Fruit fly (Drosophila melanogaster) whole organism, wandering third instar larva: ENCODE data around the gene mRpS23.

Source experiments
- Abd-B ChIP-seq: fragments of >200 bp; optimal IDR thresholded peaks from 2 replicates; lab custom pipeline; 2017; ENCODE audit warnings: missing biosample characterization, missing genetic modification characterization
- CG32264 ChIP-seq: fragments of 200-800 bp; sonication (Bioruptor generic); optimal IDR thresholded peaks from 2 replicates; lab custom pipeline; 2016; ENCODE audit warnings: missing biosample characterization, missing genetic modification characterization
- CG9705 ChIP-seq: fragments of 200-800 bp; sonication (Bioruptor generic); optimal IDR thresholded peaks from 2 replicates; lab custom pipeline; 2018; ENCODE audit warnings: missing biosample characterization, mild to moderate bottlenecking, missing genetic modification characterization
- Dfd ChIP-seq: fragments of >200 bp; optimal IDR thresholded peaks from 2 replicates; lab custom pipeline; 2017; ENCODE audit warnings: missing biosample characterization, missing genetic modification characterization
- Dif ChIP-seq: fragments of 200-275, 200-300 bp; sonication (Bioruptor generic); optimal IDR thresholded peaks from 2 replicates; lab custom pipeline; 2018; ENCODE audit warnings: missing biosample characterization, missing genetic modification characterization; ENCODE audit not compliant: partially characterized antibody
- GATAd ChIP-seq: sonication (Bioruptor generic); optimal IDR thresholded peaks from 2 replicates; lab custom pipeline; 2016; ENCODE audit warnings: missing biosample characterization, missing genetic modification characterization
- HLH106 ChIP-seq: fragments of 200-800 bp; optimal IDR thresholded peaks from 3 replicates; lab custom pipeline; 2019; ENCODE audit warnings: missing biosample characterization, mild to moderate bottlenecking, missing genetic modification characterization, moderate library complexity
- Hr78 ChIP-seq: fragments of >200 bp; optimal IDR thresholded peaks from 2 replicates; lab custom pipeline; 2017; ENCODE audit warnings: missing biosample characterization, missing genetic modification characterization
- Hr83 ChIP-seq: fragments of 200-300 bp; sonication (Bioruptor generic); optimal IDR thresholded peaks from 2 replicates; lab custom pipeline; 2016; ENCODE audit warnings: missing biosample characterization, mild to moderate bottlenecking, missing genetic modification characterization, moderate library complexity; ENCODE audit not compliant: poor library complexity, severe bottlenecking
- Jra ChIP-seq: sonication (Bioruptor generic); optimal IDR thresholded peaks from 2 replicates; lab custom pipeline; 2016; ENCODE audit warnings: missing biosample characterization, missing genetic modification characterization
- Mio ChIP-seq: sonication (Bioruptor generic); optimal IDR thresholded peaks from 2 replicates; lab custom pipeline; 2016; ENCODE audit warnings: missing biosample characterization, missing genetic modification characterization
- Myc ChIP-seq: fragments of >200 bp; optimal IDR thresholded peaks from 2 replicates; lab custom pipeline; 2017
- N ChIP-seq: fragments of >200 bp; optimal IDR thresholded peaks from 2 replicates; lab custom pipeline; 2018; ENCODE audit warnings: missing biosample characterization, missing external identifiers, missing genetic modification characterization
- OdsH ChIP-seq: fragments of 200-800 bp; sonication (Bioruptor generic); optimal IDR thresholded peaks from 2 replicates; lab custom pipeline; 2016; ENCODE audit warnings: missing biosample characterization, mild to moderate bottlenecking, missing genetic modification characterization
- Rel ChIP-seq, 2 experiments: fragments of 200-800 bp; sonication (Bioruptor generic) in 1 of 2; optimal IDR thresholded peaks; 2 replicates in 1 of 2; 3 replicates in 1 of 2; lab custom pipeline; 2016 to 2019; ENCODE audit warnings: mild to moderate bottlenecking in 2 of 2, missing biosample characterization in 2 of 2, missing genetic modification characterization in 2 of 2, moderate library complexity in 1 of 2
- Sp1 ChIP-seq: fragments of 200-800 bp; sonication (Bioruptor generic); optimal IDR thresholded peaks from 3 replicates; lab custom pipeline; 2019; ENCODE audit warnings: missing biosample characterization, mild to moderate bottlenecking, missing genetic modification characterization, moderate library complexity
- Vsx2 ChIP-seq: fragments of 200-300, 225-300 bp; sonication (Bioruptor generic); optimal IDR thresholded peaks from 2 replicates; lab custom pipeline; 2018; ENCODE audit warnings: missing biosample characterization, missing genetic modification characterization; ENCODE audit not compliant: partially characterized antibody
- br ChIP-seq: fragments of 200-800 bp; sonication (Bioruptor generic); optimal IDR thresholded peaks from 2 replicates; lab custom pipeline; 2016; ENCODE audit warnings: missing biosample characterization, missing genetic modification characterization
- brk ChIP-seq: fragments of 200-800 bp; sonication (Bioruptor generic); optimal IDR thresholded peaks from 2 replicates; lab custom pipeline; 2016; ENCODE audit warnings: missing biosample characterization, mild to moderate bottlenecking, missing genetic modification characterization
- dl ChIP-seq, 2 experiments: fragments of 175-275, 200-275 bp in 1 of 2; fragments of 200-275 bp in 1 of 2; sonication (Bioruptor generic); optimal IDR thresholded peaks; lab custom pipeline; 2018; ENCODE audit warnings: mild to moderate bottlenecking in 2 of 2, missing biosample characterization in 2 of 2, missing genetic modification characterization in 2 of 2, moderate library complexity in 2 of 2; ENCODE audit not compliant: partially characterized antibody in 2 of 2, insufficient read depth in 1 of 2
- dsf ChIP-seq: sonication (Bioruptor generic); optimal IDR thresholded peaks from 2 replicates; lab custom pipeline; 2016; ENCODE audit warnings: missing biosample characterization, missing genetic modification characterization, borderline replicate concordance
- foxo ChIP-seq, 2 experiments: fragments of 200-800 bp; sonication (Bioruptor generic); optimal IDR thresholded peaks; 2 replicates in 1 of 2; 3 replicates in 1 of 2; lab custom pipeline; 2016 to 2017; ENCODE audit warnings: missing biosample characterization in 2 of 2, missing genetic modification characterization in 2 of 2
- fru ChIP-seq: fragments of 200-800 bp; sonication (Bioruptor generic); optimal IDR thresholded peaks from 3 replicates; lab custom pipeline; 2016; ENCODE audit warnings: missing biosample characterization, mild to moderate bottlenecking, missing genetic modification characterization
- h ChIP-seq: fragments of 200-800 bp; sonication (Bioruptor generic); optimal IDR thresholded peaks from 3 replicates; lab custom pipeline; 2016; ENCODE audit warnings: missing biosample characterization, mild to moderate bottlenecking, missing genetic modification characterization
- jim ChIP-seq: fragments of 175-275, 200-325 bp; sonication (Bioruptor generic); optimal IDR thresholded peaks from 2 replicates; lab custom pipeline; 2016; ENCODE audit warnings: missing biosample characterization, mild to moderate bottlenecking, missing genetic modification characterization
- pan ChIP-seq: fragments of >200 bp; optimal IDR thresholded peaks from 2 replicates; lab custom pipeline; 2017
- psq ChIP-seq: fragments of 200-800 bp; sonication (Bioruptor generic); optimal IDR thresholded peaks from 3 replicates; lab custom pipeline; 2017; ENCODE audit warnings: missing biosample characterization, mild to moderate bottlenecking, missing genetic modification characterization, moderate library complexity
- rgr ChIP-seq: fragments of 200-800 bp; sonication (Bioruptor generic); optimal IDR thresholded peaks from 3 replicates; lab custom pipeline; 2016; ENCODE audit warnings: missing biosample characterization, mild to moderate bottlenecking, missing genetic modification characterization
- sage ChIP-seq: fragments of 200-800 bp; sonication (Bioruptor generic); optimal IDR thresholded peaks from 2 replicates; lab custom pipeline; 2016; ENCODE audit warnings: missing biosample characterization, mild to moderate bottlenecking, missing genetic modification characterization
- sv ChIP-seq: fragments of 200-800 bp; sonication (Bioruptor generic); optimal IDR thresholded peaks from 3 replicates; lab custom pipeline; 2016; ENCODE audit warnings: missing biosample characterization, missing genetic modification characterization
- tai ChIP-seq: sonication (Bioruptor generic); optimal IDR thresholded peaks from 2 replicates; lab custom pipeline; 2016; ENCODE audit warnings: missing biosample characterization, missing genetic modification characterization
- usp ChIP-seq: fragments of >200 bp; optimal IDR thresholded peaks from 2 replicates; lab custom pipeline; 2017; ENCODE audit warnings: missing biosample characterization, missing genetic modification characterization
- woc ChIP-seq: sonication (Bioruptor generic); optimal IDR thresholded peaks from 2 replicates; lab custom pipeline; 2016; ENCODE audit warnings: missing biosample characterization, mild to moderate bottlenecking, missing genetic modification characterization

The mRpS23 gene

DNA sequence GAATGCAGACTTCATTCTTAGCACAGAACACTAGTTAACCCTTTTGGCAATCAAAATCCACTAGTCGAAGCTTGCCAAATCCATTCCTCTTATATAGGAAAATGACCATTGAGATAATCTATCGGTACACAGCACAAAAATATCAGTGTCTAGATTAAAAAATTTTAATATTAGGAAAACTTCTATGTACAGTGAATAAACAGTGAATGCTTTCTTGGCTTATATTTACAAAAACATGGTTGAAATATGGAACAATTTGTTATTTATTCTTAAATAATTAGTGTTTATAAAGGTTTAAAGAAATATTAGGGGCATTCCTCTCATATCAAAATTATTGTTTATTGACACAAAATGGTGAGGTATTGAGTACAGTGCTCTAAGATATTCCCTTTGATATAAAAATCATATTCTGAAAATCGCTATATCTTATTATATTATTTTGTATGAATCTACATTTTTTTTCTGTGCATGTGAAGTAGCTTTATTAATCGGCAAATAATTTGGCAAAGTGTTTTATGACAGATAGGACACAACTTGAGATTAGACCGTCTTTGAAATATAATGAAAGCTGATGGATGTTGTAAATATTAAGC is 8.9 kb upstream of the mRpS23 start, which contains the start of gene CG33306:
CG33306 (minus strand) TSS at position 51 of the 593 bp plus-strand sequence.
- TF ChIP-seq fru (peak; percentile 26), CG32264 (GFP tag; lab: Kevin White, UChicago) (no peak), psq (GFP tag; lab: Kevin White, UChicago) (peak; percentile 18), Abd-B (no peak), dl (GFP tag; optimal IDR thresholded peaks at IDR 0.05; lab: Kevin White, UChicago; ENCODE audit: insufficient read depth in 1 of 2, partially characterized antibody in 2 of 2) (no peak), h (peak; percentile 53), HLH106 (tag; lab: Kevin White, UChicago) (peak; percentile 57), Hr83 (GFP tag; lab: Kevin White, UChicago) (no peak), Sp1 (GFP tag; lab: Kevin White, UChicago) (peak; percentile 62), Rel (GFP tag; optimal IDR thresholded peaks at IDR 0.05; lab: Kevin White, UChicago) (no peak), Rel (tag; optimal IDR thresholded peaks at IDR 0.05; lab: Kevin White, UChicago) (peak; percentile 20), foxo (GFP tag; optimal IDR thresholded peaks at IDR 0.05; lab: Kevin White, UChicago) (peak in 1 of 2 experiments; percentile 61), rgr (GFP tag; lab: Kevin White, UChicago) (peak; percentile 39), brk (GFP tag; lab: Kevin White, UChicago) (peak; percentile 50), OdsH (GFP tag; lab: Kevin White, UChicago) (peak; percentile 50), Dif (GFP tag; lab: Kevin White, UChicago) (no peak)
- TF ChIP-seq, all 38 proteins: peak for 10

DNA sequence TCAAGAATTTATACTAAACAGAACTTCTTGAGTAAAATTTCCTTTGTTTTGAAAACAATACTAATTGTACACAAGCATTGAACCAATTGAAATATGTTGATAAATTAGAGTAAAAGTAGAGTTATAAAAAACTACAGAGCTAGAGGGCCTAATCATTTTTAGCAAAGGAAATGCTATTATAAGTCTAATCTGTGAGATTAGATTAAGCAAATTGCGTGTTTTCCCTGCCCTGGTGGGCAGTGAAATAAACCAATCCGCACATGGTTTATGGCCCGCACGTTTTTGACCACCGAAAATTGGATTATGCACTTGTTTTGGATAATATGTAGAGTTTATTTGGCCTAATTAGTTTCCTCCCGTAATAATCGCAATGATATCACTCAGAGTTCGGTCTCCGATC is 7.7 kb upstream of the mRpS23 start:
- TF ChIP-seq Hr78 (GFP tag; lab: Kevin White, UChicago) (no peak), Dif (GFP tag; lab: Kevin White, UChicago) (no peak), CG32264 (GFP tag; lab: Kevin White, UChicago) (no peak), dl (GFP tag; optimal IDR thresholded peaks at IDR 0.05; lab: Kevin White, UChicago; ENCODE audit: insufficient read depth in 1 of 2, partially characterized antibody in 2 of 2) (no peak), h (no peak), dsf (GFP tag; lab: Kevin White, UChicago) (no peak), tai (GFP tag; lab: Kevin White, UChicago) (no peak), Myc (no peak)

DNA sequence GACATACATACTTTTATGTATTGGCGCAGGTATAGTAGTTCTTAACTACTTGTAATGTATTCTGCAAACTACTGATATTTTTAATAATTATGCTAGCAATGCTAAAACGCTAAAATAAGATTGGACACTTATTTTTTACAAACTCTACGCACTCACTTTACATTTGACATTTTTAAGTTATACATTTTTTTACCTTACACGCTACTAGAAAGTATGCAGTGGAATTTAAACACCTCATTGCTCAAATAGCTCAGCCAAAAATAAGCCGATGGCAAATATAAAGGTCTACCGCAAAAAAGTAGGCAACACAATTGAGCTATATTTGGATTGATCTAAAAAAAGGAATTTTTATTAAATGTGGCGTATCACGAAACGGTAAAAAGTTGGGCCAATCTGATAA is 7.2 kb upstream of the mRpS23 start:
- TF ChIP-seq tai (GFP tag; lab: Kevin White, UChicago) (peak; percentile 31), fru (no peak), dsf (GFP tag; lab: Kevin White, UChicago) (no peak), dl (GFP tag; optimal IDR thresholded peaks at IDR 0.05; lab: Kevin White, UChicago; ENCODE audit: insufficient read depth in 1 of 2, partially characterized antibody in 2 of 2) (no peak), Myc (peak; percentile 91)
- TF ChIP-seq, all 38 proteins: peak for 2

DNA sequence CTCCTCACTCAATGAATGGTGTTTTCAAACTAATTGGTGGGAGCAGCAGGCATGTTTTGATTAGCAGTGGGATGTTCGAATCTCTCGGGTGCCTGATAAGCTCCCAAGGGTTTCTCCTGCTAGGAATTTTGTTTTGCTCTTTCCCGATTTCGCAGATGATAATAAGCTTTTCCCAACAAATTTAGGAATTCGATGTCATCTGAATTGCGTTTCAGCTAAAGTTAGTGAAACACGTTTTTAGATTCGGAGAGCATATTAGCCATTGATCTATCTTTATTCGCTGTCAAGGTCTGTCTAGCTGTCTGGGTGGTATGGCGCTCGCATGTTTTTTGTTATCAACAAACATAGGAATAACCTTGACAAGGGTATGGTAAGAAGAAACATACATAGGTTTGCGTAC is 6.6 kb upstream of the mRpS23 start, which contains the start of gene CG33307:
CG33307 (minus strand) TSS at position 13 of the 400 bp plus-strand sequence.
- TF ChIP-seq Dfd (no peak), Jra (GFP tag; lab: Kevin White, UChicago) (no peak), Rel (GFP tag; optimal IDR thresholded peaks at IDR 0.05; lab: Kevin White, UChicago) (no peak), Rel (tag; optimal IDR thresholded peaks at IDR 0.05; lab: Kevin White, UChicago) (no peak), usp (GFP tag; lab: Kevin White, UChicago) (no peak), Abd-B (no peak), woc (GFP tag; lab: Kevin White, UChicago) (no peak), fru (no peak), Vsx2 (GFP tag; lab: Kevin White, UChicago) (no peak), sv (GFP tag; lab: Kevin White, UChicago) (no peak), tai (GFP tag; lab: Kevin White, UChicago) (no peak), HLH106 (tag; lab: Kevin White, UChicago) (no peak), CG32264 (GFP tag; lab: Kevin White, UChicago) (no peak), N (GFP tag; lab: Kevin White, UChicago) (no peak), Sp1 (GFP tag; lab: Kevin White, UChicago) (no peak), Hr78 (GFP tag; lab: Kevin White, UChicago) (no peak), sage (no peak), br (GFP tag; lab: Kevin White, UChicago) (no peak)

DNA sequence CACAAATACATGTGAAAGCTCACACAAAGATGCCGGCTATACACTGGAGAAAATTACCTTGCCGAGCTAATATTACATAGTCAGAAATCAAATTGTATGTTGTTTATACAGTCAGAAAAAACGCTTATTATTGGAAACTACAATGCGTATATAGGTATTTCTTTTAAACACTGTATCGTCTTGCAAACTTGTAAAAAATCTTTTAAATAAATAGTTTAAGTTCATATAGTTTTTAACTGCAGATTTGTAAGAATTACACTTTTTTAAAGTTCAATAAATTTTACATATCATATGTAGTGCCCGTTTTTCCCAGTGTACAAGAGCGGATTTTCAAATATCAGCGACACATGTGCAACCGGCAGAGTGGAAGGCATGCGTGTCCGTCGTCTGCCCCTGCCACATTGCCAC is 4.9 kb upstream of the mRpS23 start:
- peak; percentile 76 for TF ChIP-seq Jra (GFP tag; lab: Kevin White, UChicago)
- no peak for TF ChIP-seq N (GFP tag; lab: Kevin White, UChicago)
- no peak for TF ChIP-seq Dif (GFP tag; lab: Kevin White, UChicago)
- TF ChIP-seq psq (GFP tag; lab: Kevin White, UChicago) = peak; percentile 85
- TF ChIP-seq CG32264 (GFP tag; lab: Kevin White, UChicago) = peak; percentile 59
- peak; percentile 89 for TF ChIP-seq br (GFP tag; lab: Kevin White, UChicago)
- peak; percentile 91 for TF ChIP-seq OdsH (GFP tag; lab: Kevin White, UChicago)
- no peak for TF ChIP-seq GATAd (GFP tag; lab: Kevin White, UChicago)
- peak; percentile 73 for TF ChIP-seq CG9705 (GFP tag; lab: Kevin White, UChicago)
- no peak for TF ChIP-seq dl (GFP tag; optimal IDR thresholded peaks at IDR 0.05; lab: Kevin White, UChicago; ENCODE audit: insufficient read depth in 1 of 2, partially characterized antibody in 2 of 2)
- peak; percentile 80 for TF ChIP-seq sage
- TF ChIP-seq jim = no peak
- peak; percentile 74 for TF ChIP-seq tai (GFP tag; lab: Kevin White, UChicago)
- peak; percentile 10 for TF ChIP-seq Dfd
- TF ChIP-seq Hr78 (GFP tag; lab: Kevin White, UChicago) = no peak
- TF ChIP-seq fru = peak; percentile 93
- peak; percentile 69 for TF ChIP-seq brk (GFP tag; lab: Kevin White, UChicago)
- peak; percentile 8 for TF ChIP-seq Mio (GFP tag; lab: Kevin White, UChicago)
- no peak for TF ChIP-seq Abd-B
- no peak for TF ChIP-seq Vsx2 (GFP tag; lab: Kevin White, UChicago)
- peak; percentile 29 for TF ChIP-seq dsf (GFP tag; lab: Kevin White, UChicago)
- peak; percentile 92 for TF ChIP-seq Sp1 (GFP tag; lab: Kevin White, UChicago)
- TF ChIP-seq pan (lab: Kevin White, UChicago) = no peak
- peak; percentile 63 for TF ChIP-seq Rel (GFP tag; optimal IDR thresholded peaks at IDR 0.05; lab: Kevin White, UChicago)
- TF ChIP-seq Rel (tag; optimal IDR thresholded peaks at IDR 0.05; lab: Kevin White, UChicago) = peak; percentile 26
- TF ChIP-seq sv (GFP tag; lab: Kevin White, UChicago) = peak; percentile 72
- peak; percentile 91 for TF ChIP-seq HLH106 (tag; lab: Kevin White, UChicago)
